Worm (Caenorhabditis elegans) whole organism, L3 larva: ENCODE results near the gene Y5H2A.1.
A peak's percentile ranks its signal among the peaks of the same experiment; 100 is the strongest.
"Not testable (repeated sequence)": the region's sequence is repeated elsewhere in the genome, so short reads cannot be mapped to it uniquely, and the experiment has no call there.

Source experiments
- R02D3.7 ChIP-seq: fragments of 150-350 bp; optimal IDR thresholded peaks from 2 replicates; lab custom pipeline; 2014; ENCODE audit warnings: missing biosample characterization, missing genetic modification characterization
- aly-2 ChIP-seq: fragments of 150-350 bp; optimal IDR thresholded peaks from 2 replicates; lab custom pipeline; 2014; ENCODE audit warnings: missing biosample characterization, missing genetic modification characterization
- ama-1 ChIP-seq: fragments of 150-350 bp; optimal IDR thresholded peaks from 2 replicates; lab custom pipeline; 2018
- ceh-16 ChIP-seq: sonication (generic microtip); optimal IDR thresholded peaks from 2 replicates; lab custom pipeline; 2017; ENCODE audit warnings: missing biosample characterization, missing genetic modification characterization
- ceh-28 ChIP-seq: fragments of 150-350 bp; optimal IDR thresholded peaks from 2 replicates; lab custom pipeline; 2014; ENCODE audit warnings: missing biosample characterization, missing genetic modification reagents, missing genetic modification characterization
- ceh-82 ChIP-seq: fragments of 150-350 bp; optimal IDR thresholded peaks from 2 replicates; lab custom pipeline; 2014; ENCODE audit warnings: missing biosample characterization, missing genetic modification characterization
- ceh-9 ChIP-seq: sonication (generic microtip); optimal IDR thresholded peaks from 2 replicates; lab custom pipeline; 2018; ENCODE audit warnings: missing biosample characterization, missing genetic modification characterization
- daf-12 ChIP-seq: fragments of 150-350 bp; optimal IDR thresholded peaks from 2 replicates; lab custom pipeline; 2014; ENCODE audit warnings: missing biosample characterization, missing genetic modification reagents, missing genetic modification characterization
- egl-27 ChIP-seq: sonication (generic microtip); optimal IDR thresholded peaks from 4 replicates; lab custom pipeline; 2017; ENCODE audit warnings: missing biosample characterization, missing genetic modification reagents, missing genetic modification characterization
- egl-5 ChIP-seq: fragments of 150-350 bp; optimal IDR thresholded peaks from 2 replicates; lab custom pipeline; 2017; ENCODE audit warnings: missing biosample characterization, missing genetic modification reagents, missing genetic modification characterization, inconsistent platforms
- elt-1 ChIP-seq: fragments of 150-350 bp; optimal IDR thresholded peaks from 2 replicates; lab custom pipeline; 2014; ENCODE audit warnings: missing biosample characterization, missing genetic modification characterization
- elt-2 ChIP-seq: sonication (generic microtip); optimal IDR thresholded peaks from 2 replicates; lab custom pipeline; 2016; ENCODE audit warnings: missing genetic modification reagents, mild to moderate bottlenecking, missing genetic modification characterization, missing compliant biosample characterization
- elt-3 ChIP-seq, 3 experiments: fragments of 150-350 bp in 1 of 3; sonication (generic microtip) in 2 of 3; optimal IDR thresholded peaks; 2 replicates in 2 of 3; 4 replicates in 1 of 3; lab custom pipeline; 2014 to 2017; ENCODE audit warnings: missing biosample characterization in 3 of 3, missing genetic modification characterization in 3 of 3
- eor-1 ChIP-seq, 2 experiments: fragments of 150-350 bp; optimal IDR thresholded peaks; 2 replicates each; lab custom pipeline; 2014 to 2018; ENCODE audit warnings: missing biosample characterization in 2 of 2, missing genetic modification characterization in 2 of 2
- fkh-10 ChIP-seq: sonication (generic microtip); optimal IDR thresholded peaks from 2 replicates; lab custom pipeline; 2017; ENCODE audit warnings: missing biosample characterization, missing genetic modification reagents, missing genetic modification characterization
- fkh-2 ChIP-seq: fragments of 150-350 bp; optimal IDR thresholded peaks from 2 replicates; lab custom pipeline; 2014; ENCODE audit warnings: missing biosample characterization, missing genetic modification reagents, missing genetic modification characterization
- fos-1 ChIP-seq: fragments of 150-350 bp; optimal IDR thresholded peaks from 2 replicates; lab custom pipeline; 2014; ENCODE audit warnings: missing biosample characterization, missing genetic modification characterization
- hmg-11 ChIP-seq: sonication (generic microtip); optimal IDR thresholded peaks from 2 replicates; lab custom pipeline; 2016; ENCODE audit warnings: missing genetic modification characterization, missing compliant biosample characterization
- jun-1 ChIP-seq: fragments of 150-350 bp; optimal IDR thresholded peaks from 2 replicates; lab custom pipeline; 2014; ENCODE audit warnings: missing biosample characterization, missing genetic modification reagents, missing genetic modification characterization
- lin-15B ChIP-seq: fragments of 150-350 bp; optimal IDR thresholded peaks from 2 replicates; lab custom pipeline; 2014; ENCODE audit warnings: missing biosample characterization, missing genetic modification characterization
- lin-39 ChIP-seq: fragments of 150-350 bp; optimal IDR thresholded peaks from 2 replicates; lab custom pipeline; 2018; ENCODE audit warnings: missing biosample characterization, missing genetic modification reagents, missing genetic modification characterization
- lsy-12 ChIP-seq: sonication (generic microtip); optimal IDR thresholded peaks from 2 replicates; lab custom pipeline; 2016; ENCODE audit warnings: mild to moderate bottlenecking, missing genetic modification characterization, missing compliant biosample characterization
- mdl-1 ChIP-seq: fragments of 150-350 bp; optimal IDR thresholded peaks from 2 replicates; lab custom pipeline; 2014; ENCODE audit warnings: missing biosample characterization, missing genetic modification characterization
- mml-1 ChIP-seq: fragments of 150-350 bp; sonication (generic microtip); optimal IDR thresholded peaks from 3 replicates; lab custom pipeline; 2014; ENCODE audit warnings: missing biosample characterization, missing genetic modification characterization
- nhr-11 ChIP-seq: fragments of 150-350 bp; optimal IDR thresholded peaks from 2 replicates; lab custom pipeline; 2014; ENCODE audit warnings: missing biosample characterization, missing genetic modification characterization
- nhr-12 ChIP-seq: fragments of 150-350 bp; optimal IDR thresholded peaks from 2 replicates; lab custom pipeline; 2014; ENCODE audit warnings: missing biosample characterization, missing genetic modification characterization
- nhr-237 ChIP-seq: fragments of 150-350 bp; optimal IDR thresholded peaks from 2 replicates; lab custom pipeline; 2014; ENCODE audit warnings: missing biosample characterization, missing genetic modification characterization
- nhr-25 ChIP-seq: sonication (generic microtip); optimal IDR thresholded peaks from 2 replicates; lab custom pipeline; 2017; ENCODE audit warnings: missing biosample characterization, missing genetic modification characterization
- nhr-28 ChIP-seq: fragments of 150-350 bp; optimal IDR thresholded peaks from 2 replicates; lab custom pipeline; 2014; ENCODE audit warnings: missing biosample characterization, missing genetic modification characterization
- nhr-43 ChIP-seq: sonication (generic microtip); optimal IDR thresholded peaks from 2 replicates; lab custom pipeline; 2016; ENCODE audit warnings: mild to moderate bottlenecking, missing genetic modification characterization, missing compliant biosample characterization; ENCODE audit not compliant: poor library complexity, severe bottlenecking
- nhr-67 ChIP-seq: fragments of 150-350 bp; optimal IDR thresholded peaks from 2 replicates; lab custom pipeline; 2014; ENCODE audit warnings: missing biosample characterization, missing genetic modification characterization
- nhr-76 ChIP-seq: fragments of 150-350 bp; sonication (generic microtip); optimal IDR thresholded peaks from 5 replicates; lab custom pipeline; 2014; ENCODE audit warnings: missing biosample characterization, missing genetic modification characterization
- nhr-77 ChIP-seq: fragments of 150-350 bp; optimal IDR thresholded peaks from 2 replicates; lab custom pipeline; 2014; ENCODE audit warnings: missing biosample characterization, missing genetic modification characterization
- pha-4 ChIP-seq: fragments of 150-350 bp; optimal IDR thresholded peaks from 2 replicates; lab custom pipeline; 2014; ENCODE audit warnings: missing biosample characterization, missing genetic modification reagents, missing genetic modification characterization
- pqm-1 ChIP-seq: fragments of 150-350 bp; optimal IDR thresholded peaks from 2 replicates; lab custom pipeline; 2017; ENCODE audit warnings: missing biosample characterization, missing genetic modification characterization, inconsistent platforms
- snpc-4 ChIP-seq: fragments of 150-350 bp; optimal IDR thresholded peaks from 2 replicates; lab custom pipeline; 2014; ENCODE audit warnings: missing biosample characterization, missing genetic modification characterization
- tbx-2 ChIP-seq: sonication (generic microtip); optimal IDR thresholded peaks from 2 replicates; lab custom pipeline; 2016; ENCODE audit warnings: mild to moderate bottlenecking, missing genetic modification characterization, missing compliant biosample characterization
- unc-39 ChIP-seq: sonication (generic microtip); optimal IDR thresholded peaks from 4 replicates; lab custom pipeline; 2017; ENCODE audit warnings: missing biosample characterization, missing genetic modification characterization
- unc-62 ChIP-seq: fragments of 150-350 bp; sonication (generic microtip); optimal IDR thresholded peaks from 4 replicates; lab custom pipeline; 2014; ENCODE audit warnings: missing biosample characterization, missing genetic modification reagents, missing genetic modification characterization
- ztf-11 ChIP-seq: fragments of 150-350 bp; optimal IDR thresholded peaks from 2 replicates; lab custom pipeline; 2014; ENCODE audit warnings: missing biosample characterization, missing genetic modification characterization
- ztf-4 ChIP-seq: fragments of 150-350 bp; optimal IDR thresholded peaks from 2 replicates; lab custom pipeline; 2014; ENCODE audit warnings: missing biosample characterization, missing genetic modification characterization

Y5H2A.1 gene

DNA sequence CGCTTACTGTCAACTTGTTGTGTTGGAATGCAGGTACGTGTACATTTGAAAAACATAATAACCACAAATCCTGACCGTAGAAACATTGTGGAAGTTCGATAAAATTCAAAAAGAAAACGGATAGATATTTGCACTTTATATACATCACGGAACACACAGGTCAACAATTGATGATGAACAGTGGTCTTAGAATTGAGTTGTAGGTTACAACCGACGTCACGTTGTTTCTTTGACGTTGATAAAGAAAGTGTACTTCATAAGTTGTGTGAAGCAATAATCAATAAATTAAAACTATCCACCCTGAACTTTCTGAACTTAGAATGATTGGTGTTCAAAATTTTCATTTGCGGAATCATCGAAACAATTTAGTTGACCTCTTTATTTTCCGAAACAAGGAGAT, at the start of gene Y5H2A.1:
Y5H2A.1 (minus strand) TSS at position 101 of the 400 bp plus-strand sequence.
- no peak for TF ChIP-seq ama-1
- TF ChIP-seq ceh-16 (tag; lab: Kevin White, UChicago) = no peak
- TF ChIP-seq daf-12 = no peak
- no peak for TF ChIP-seq elt-3 (tag; optimal IDR thresholded peaks at IDR 0.05; lab: Kevin White, UChicago)
- TF ChIP-seq lin-15B (tag; lab: Kevin White, UChicago) = no peak
- TF ChIP-seq ztf-4 (tag; lab: Kevin White, UChicago) = no peak
- TF ChIP-seq nhr-237 (tag; lab: Kevin White, UChicago) = no peak
- no peak for TF ChIP-seq nhr-76 (tag; lab: Kevin White, UChicago)
- TF ChIP-seq pqm-1 (tag; lab: Kevin White, UChicago) = no peak
- no peak for TF ChIP-seq R02D3.7 (tag; lab: Kevin White, UChicago)
- TF ChIP-seq tbx-2 (tag; lab: Kevin White, UChicago) = no peak
- no peak for TF ChIP-seq ztf-11 (tag; lab: Kevin White, UChicago)
- TF ChIP-seq nhr-28 (tag; lab: Kevin White, UChicago) = no peak
- TF ChIP-seq egl-5 (tag; lab: Kevin White, UChicago) = no peak
- TF ChIP-seq aly-2 = no peak

DNA sequence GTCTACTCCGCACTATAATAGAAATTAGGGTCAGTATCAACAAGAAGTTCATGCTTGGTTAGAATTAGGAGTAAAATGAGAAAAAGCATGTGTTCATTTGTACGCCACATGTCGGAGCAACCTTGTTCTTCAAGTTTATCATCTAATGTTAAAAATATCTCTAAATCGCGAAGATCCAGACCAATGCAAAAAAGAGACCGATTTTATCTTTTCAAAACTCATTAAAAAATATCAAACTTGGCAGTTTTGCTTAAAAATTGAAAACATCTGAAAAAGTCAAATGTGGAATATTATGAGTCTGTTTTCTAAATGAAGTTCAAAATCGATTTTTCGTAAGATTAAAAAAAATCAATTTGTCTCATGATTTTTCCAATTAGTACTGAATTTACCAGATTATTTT, 49.4 kb upstream of the Y5H2A.1 start, which contains the start of gene Y19D10B.6:
Y19D10B.6 (minus strand) TSS at position 101 of the 400 bp plus-strand sequence.
- not testable (repeated sequence) for TF ChIP-seq nhr-76 (tag; lab: Kevin White, UChicago); daf-12; eor-1 (tag; optimal IDR thresholded peaks at IDR 0.05; lab: Kevin White, UChicago)

DNA sequence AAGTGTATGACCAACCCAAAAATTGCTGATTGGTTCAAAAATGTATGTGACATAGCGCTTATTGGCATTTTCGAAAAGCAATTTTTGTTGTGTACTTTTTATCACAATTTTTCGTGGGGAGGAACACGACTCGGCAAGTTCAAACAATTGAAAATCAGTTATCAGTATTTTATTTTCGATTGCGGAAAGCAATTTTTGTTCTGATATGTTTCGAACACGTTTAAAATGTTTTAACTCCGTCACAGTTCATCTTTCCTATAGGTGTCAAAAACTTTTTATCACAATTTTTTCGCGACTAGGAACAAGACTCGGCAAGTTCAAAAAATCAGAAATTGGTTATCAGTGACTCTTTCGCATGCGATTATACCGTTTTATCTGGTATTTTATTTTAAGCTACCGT, 36.6 kb upstream of the Y5H2A.1 start:
- TF ChIP-seq nhr-77 (tag; lab: Kevin White, UChicago) (no peak), nhr-11 (tag; lab: Kevin White, UChicago) (no peak), egl-5 (tag; lab: Kevin White, UChicago) (no peak), lin-39 (tag; lab: Kevin White, UChicago) (no peak), egl-27 (tag; lab: Kevin White, UChicago) (no peak), ceh-82 (tag; lab: Kevin White, UChicago) (no peak), lsy-12 (no peak), fkh-10 (GFP tag; lab: Kevin White, UChicago) (no peak), nhr-67 (tag; lab: Kevin White, UChicago) (no peak), nhr-76 (tag; lab: Kevin White, UChicago) (no peak), ceh-16 (tag; lab: Kevin White, UChicago) (no peak), fkh-2 (tag; lab: Kevin White, UChicago) (no peak), ama-1 (no peak), pqm-1 (tag; lab: Kevin White, UChicago) (peak; percentile 44), elt-3 (tag; optimal IDR thresholded peaks at IDR 0.05; lab: Kevin White, UChicago) (no peak), elt-2 (tag; lab: Kevin White, UChicago) (peak; percentile 99), ztf-11 (tag; lab: Kevin White, UChicago) (no peak), hmg-11 (tag; lab: Kevin White, UChicago) (no peak), jun-1 (tag; lab: Kevin White, UChicago) (peak; percentile 46), elt-1 (tag; lab: Kevin White, UChicago) (no peak), nhr-12 (tag; lab: Kevin White, UChicago) (no peak), aly-2 (no peak)

DNA sequence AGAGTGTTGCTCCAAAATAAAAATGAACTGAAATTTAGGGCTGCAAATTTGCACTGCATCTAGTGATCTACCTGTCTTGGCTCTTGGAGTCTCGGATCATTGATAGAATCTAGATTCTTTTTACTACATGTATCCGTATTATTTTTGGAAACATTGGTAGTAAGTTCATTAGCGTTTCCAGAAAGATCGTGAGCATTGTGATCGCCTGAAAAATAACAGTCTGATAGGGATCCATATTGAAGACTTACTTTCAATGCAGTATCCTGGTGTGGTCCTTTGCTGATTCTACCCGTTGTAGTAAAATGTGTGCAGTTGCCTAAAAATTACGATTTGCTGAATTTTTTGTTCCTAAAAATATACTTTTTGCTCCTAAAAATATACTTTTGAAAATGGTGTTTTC, 34.7 kb upstream of the Y5H2A.1 start:
- TF ChIP-seq unc-62 (GFP tag; lab: Kevin White, UChicago) = no peak
- TF ChIP-seq mml-1 (tag; lab: Kevin White, UChicago) = no peak
- no peak for TF ChIP-seq nhr-43
- no peak for TF ChIP-seq nhr-12 (tag; lab: Kevin White, UChicago)
- no peak for TF ChIP-seq nhr-67 (tag; lab: Kevin White, UChicago)
- TF ChIP-seq pha-4 = no peak
- no peak for TF ChIP-seq snpc-4
- TF ChIP-seq ceh-16 (tag; lab: Kevin White, UChicago) = no peak

DNA sequence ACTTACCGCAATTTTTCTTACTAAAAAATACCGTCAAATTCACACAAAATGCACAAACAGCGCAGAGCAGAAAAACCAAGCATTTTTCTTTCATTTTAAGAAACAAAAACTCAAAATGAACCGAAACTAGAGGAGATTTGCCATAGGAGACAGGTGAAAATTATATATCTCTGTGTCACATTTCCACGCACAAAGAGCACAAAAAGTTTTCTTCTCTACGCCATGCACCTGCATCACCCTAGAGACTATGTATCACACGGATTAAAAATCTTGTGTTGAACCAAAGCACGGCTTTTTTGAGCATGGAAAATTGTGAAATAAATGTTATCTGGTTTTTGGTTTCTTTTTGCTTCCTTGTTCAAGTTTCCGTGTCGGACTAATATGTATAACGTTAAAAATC, 32.1 kb upstream of the Y5H2A.1 start, which contains the start of gene irld-15:
irld-15 (minus strand) TSS at position 101 of the 400 bp plus-strand sequence.
- TF ChIP-seq unc-39 (tag; lab: Kevin White, UChicago) (no peak), ceh-16 (tag; lab: Kevin White, UChicago) (no peak), nhr-77 (tag; lab: Kevin White, UChicago) (no peak), elt-3 (tag; optimal IDR thresholded peaks at IDR 0.05; lab: Kevin White, UChicago) (no peak), nhr-25 (no peak), pha-4 (no peak), egl-27 (tag; lab: Kevin White, UChicago) (no peak), ceh-28 (tag; lab: Kevin White, UChicago) (no peak), jun-1 (tag; lab: Kevin White, UChicago) (no peak), nhr-237 (tag; lab: Kevin White, UChicago) (no peak), ceh-9 (tag; lab: Kevin White, UChicago) (no peak), tbx-2 (tag; lab: Kevin White, UChicago) (no peak), fos-1 (no peak), nhr-67 (tag; lab: Kevin White, UChicago) (no peak), ceh-82 (tag; lab: Kevin White, UChicago) (no peak), ztf-11 (tag; lab: Kevin White, UChicago) (no peak), mml-1 (tag; lab: Kevin White, UChicago) (no peak), mdl-1 (tag; lab: Kevin White, UChicago) (no peak), nhr-28 (tag; lab: Kevin White, UChicago) (no peak)
